Worm (Caenorhabditis elegans) whole organism, young adult: ENCODE data around the gene ace-4.

Source experiments
- B0019.2 ChIP-seq: fragments of 200-800 bp; sonication (Bioruptor generic); conservative IDR thresholded peaks from 2 replicates; pipeline ENCODE4 v1.3.6; 2022; ENCODE audit warnings: missing genetic modification reagents, missing genetic modification characterization, missing compliant biosample characterization
- C17E4.6 ChIP-seq: fragments of 200-800 bp; sonication (Bioruptor generic); IDR thresholded peaks from 2 replicates; pipeline ENCODE4 v1.3.6; 2022; ENCODE audit warnings: missing genetic modification reagents, missing genetic modification characterization, missing compliant biosample characterization
- F37B4.10 ChIP-seq: fragments of 200-800 bp; sonication (Bioruptor generic); IDR thresholded peaks from 2 replicates; pipeline ENCODE4 v1.3.6; 2022; ENCODE audit warnings: missing genetic modification characterization, missing compliant biosample characterization
- F39B2.1 ChIP-seq: fragments of 200-800 bp; sonication (Bioruptor generic); IDR thresholded peaks from 2 replicates; pipeline ENCODE4 v1.3.6; 2022; ENCODE audit warnings: missing genetic modification reagents, missing genetic modification characterization, missing compliant biosample characterization
- F49E8.2 ChIP-seq: sonication (generic microtip); optimal IDR thresholded peaks from 3 replicates; lab custom pipeline; 2017; ENCODE audit warnings: missing genetic modification characterization, mild to moderate bottlenecking, missing compliant biosample characterization, antibody characterized with exemption, moderate library complexity; ENCODE audit not compliant: insufficient read depth
- F57C9.4 ChIP-seq: sonication (generic microtip); optimal IDR thresholded peaks from 2 replicates; lab custom pipeline; 2017; ENCODE audit warnings: mild to moderate bottlenecking, missing genetic modification characterization, missing compliant biosample characterization
- K11D2.4 ChIP-seq: fragments of 200-800 bp; sonication (Bioruptor generic); IDR thresholded peaks from 2 replicates; pipeline ENCODE4 v1.3.6; 2022; ENCODE audit warnings: missing genetic modification reagents, missing genetic modification characterization, missing compliant biosample characterization
- Y56A3A.18 ChIP-seq: fragments of 200-800 bp; sonication (Bioruptor generic); IDR thresholded peaks from 2 replicates; pipeline ENCODE4 v1.3.6; 2022; ENCODE audit warnings: missing genetic modification reagents, missing genetic modification characterization, missing compliant biosample characterization
- Y67H2A.10 ChIP-seq: fragments of 200-800 bp; sonication (Bioruptor generic); conservative IDR thresholded peaks from 2 replicates; pipeline ENCODE4 v1.3.6; 2022; ENCODE audit warnings: missing genetic modification reagents, missing genetic modification characterization, missing compliant biosample characterization
- Y95B8A.8 ChIP-seq: fragments of 200-800 bp; sonication (Bioruptor generic); IDR thresholded peaks from 2 replicates; pipeline ENCODE4 v1.3.6; 2022; ENCODE audit warnings: missing genetic modification reagents, missing genetic modification characterization, missing compliant biosample characterization
- ama-1 ChIP-seq, 3 experiments: fragments of 150-350 bp in 1 of 3; sonication (generic microtip) in 2 of 3; optimal IDR thresholded peaks; 2 replicates each; lab custom pipeline; 2014 to 2018; ENCODE audit warnings: missing biosample characterization in 2 of 3, missing genetic modification characterization in 2 of 3, missing genetic modification reagents in 2 of 3
- aptf-3 ChIP-seq: fragments of 200-800 bp; sonication (Bioruptor generic); IDR thresholded peaks from 2 replicates; pipeline ENCODE4 v1.3.6; 2022; ENCODE audit warnings: missing genetic modification characterization, missing compliant biosample characterization
- athp-1 ChIP-seq: sonication (generic microtip); optimal IDR thresholded peaks from 2 replicates; lab custom pipeline; 2017; ENCODE audit warnings: mild to moderate bottlenecking, missing genetic modification characterization, missing compliant biosample characterization
- ccch-3 ChIP-seq: fragments of 200-800 bp; sonication (Bioruptor generic); optimal IDR thresholded peaks from 2 replicates; lab custom pipeline; 2018; ENCODE audit warnings: mild to moderate bottlenecking, missing genetic modification characterization, missing compliant biosample characterization
- ceh-91 ChIP-seq: fragments of 200-800 bp; sonication (Bioruptor generic); IDR thresholded peaks from 2 replicates; pipeline ENCODE4 v1.3.6; 2022; ENCODE audit warnings: missing genetic modification reagents, missing genetic modification characterization, missing compliant biosample characterization
- dox-1 ChIP-seq: fragments of 200-800 bp; sonication (Bioruptor generic); IDR thresholded peaks from 2 replicates; pipeline ENCODE4 v1.3.6; 2022; ENCODE audit warnings: missing genetic modification reagents, missing genetic modification characterization, missing compliant biosample characterization
- dpff-1 ChIP-seq: sonication (generic microtip); optimal IDR thresholded peaks from 2 replicates; lab custom pipeline; 2017; ENCODE audit warnings: mild to moderate bottlenecking, missing genetic modification characterization, missing compliant biosample characterization
- dpl-1 ChIP-seq: fragments of 150-350 bp; optimal IDR thresholded peaks from 2 replicates; lab custom pipeline; 2014; ENCODE audit warnings: missing biosample characterization, missing genetic modification reagents, missing genetic modification characterization
- efl-1 ChIP-seq: fragments of 150-350 bp; optimal IDR thresholded peaks from 2 replicates; lab custom pipeline; 2014; ENCODE audit warnings: missing biosample characterization, missing genetic modification reagents, missing genetic modification characterization
- him-1 ChIP-seq: sonication (generic microtip); optimal IDR thresholded peaks from 2 replicates; lab custom pipeline; 2016; ENCODE audit warnings: missing genotype, missing genetic modification reagents, missing genetic modification characterization, missing compliant biosample characterization
- hmg-20 ChIP-seq: fragments of 200-800 bp; sonication (Bioruptor generic); IDR thresholded peaks from 2 replicates; pipeline ENCODE4 v1.3.6; 2022; ENCODE audit warnings: missing genetic modification reagents, missing genetic modification characterization, missing compliant biosample characterization
- lag-1 ChIP-seq: fragments of 200-800 bp; sonication (Bioruptor generic); IDR thresholded peaks from 2 replicates; pipeline ENCODE4 v1.3.6; 2022; ENCODE audit warnings: missing genetic modification reagents, missing genetic modification characterization, missing compliant biosample characterization
- lin-26 ChIP-seq: fragments of 200-800 bp; sonication (Bioruptor generic); IDR thresholded peaks from 2 replicates; pipeline ENCODE4 v1.3.6; 2022; ENCODE audit warnings: missing genetic modification reagents, missing genetic modification characterization, missing compliant biosample characterization
- lin-35 ChIP-seq, 3 experiments: fragments of 150-350 bp in 2 of 3; sonication (generic microtip) in 1 of 3; optimal IDR thresholded peaks; 2 replicates each; lab custom pipeline; 2014 to 2018; ENCODE audit warnings: missing biosample characterization in 3 of 3, missing genetic modification characterization in 3 of 3, missing genetic modification reagents in 3 of 3
- lin-54 ChIP-seq: fragments of 200-800 bp; sonication (Bioruptor generic); optimal IDR thresholded peaks from 2 replicates; lab custom pipeline; 2018; ENCODE audit warnings: mild to moderate bottlenecking, missing genetic modification characterization, missing compliant biosample characterization
- madf-3 ChIP-seq: fragments of 200-800 bp; sonication (Bioruptor generic); IDR thresholded peaks from 2 replicates; pipeline ENCODE4 v1.3.6; 2022; ENCODE audit warnings: missing genetic modification reagents, missing genetic modification characterization, missing compliant biosample characterization
- madf-6 ChIP-seq: fragments of 200-800 bp; sonication (Bioruptor generic); IDR thresholded peaks from 2 replicates; pipeline ENCODE4 v1.3.6; 2022; ENCODE audit warnings: missing genetic modification reagents, missing genetic modification characterization, missing compliant biosample characterization
- mel-28 ChIP-seq: sonication (generic microtip); optimal IDR thresholded peaks from 2 replicates; lab custom pipeline; 2016; ENCODE audit warnings: borderline replicate concordance, mild to moderate bottlenecking, missing genetic modification characterization, missing compliant biosample characterization
- mes-4 ChIP-seq: sonication (generic microtip); optimal IDR thresholded peaks from 2 replicates; lab custom pipeline; 2016; ENCODE audit warnings: missing genotype, missing genetic modification characterization, missing compliant biosample characterization
- rpc-1 ChIP-seq, 2 experiments: fragments of 150-350 bp in 1 of 2; sonication (generic microtip) in 1 of 2; optimal IDR thresholded peaks; 2 replicates each; lab custom pipeline; 2014 to 2018; ENCODE audit warnings: missing biosample characterization in 1 of 2, missing genetic modification characterization in 1 of 2, missing genetic modification reagents in 1 of 2, missing genotype in 1 of 2
- sdz-38 ChIP-seq: sonication (generic microtip); optimal IDR thresholded peaks from 2 replicates; lab custom pipeline; 2016; ENCODE audit warnings: missing genotype, missing genetic modification characterization, missing compliant biosample characterization
- somi-1 ChIP-seq: fragments of 200-800 bp; sonication (Bioruptor generic); optimal IDR thresholded peaks from 2 replicates; lab custom pipeline; 2018; ENCODE audit warnings: mild to moderate bottlenecking, missing genetic modification characterization, missing compliant biosample characterization
- unc-130 ChIP-seq: sonication (generic microtip); optimal IDR thresholded peaks from 2 replicates; lab custom pipeline; 2016; ENCODE audit warnings: missing genetic modification reagents, missing genetic modification characterization, missing compliant biosample characterization
- ztf-18 ChIP-seq: sonication (generic microtip); optimal IDR thresholded peaks from 2 replicates; lab custom pipeline; 2016; ENCODE audit warnings: missing genotype, mild to moderate bottlenecking, missing genetic modification characterization, missing compliant biosample characterization
- ztf-28 ChIP-seq: fragments of 200-800 bp; sonication (Bioruptor generic); IDR thresholded peaks from 2 replicates; pipeline ENCODE4 v1.3.6; 2022; ENCODE audit warnings: missing genetic modification reagents, missing genetic modification characterization, missing compliant biosample characterization
- ztf-6 ChIP-seq: fragments of 200-800 bp; sonication (Bioruptor generic); IDR thresholded peaks from 2 replicates; pipeline ENCODE4 v1.3.6; 2022; ENCODE audit warnings: missing genetic modification reagents, missing genetic modification characterization, missing compliant biosample characterization

ace-4 gene

DNA sequence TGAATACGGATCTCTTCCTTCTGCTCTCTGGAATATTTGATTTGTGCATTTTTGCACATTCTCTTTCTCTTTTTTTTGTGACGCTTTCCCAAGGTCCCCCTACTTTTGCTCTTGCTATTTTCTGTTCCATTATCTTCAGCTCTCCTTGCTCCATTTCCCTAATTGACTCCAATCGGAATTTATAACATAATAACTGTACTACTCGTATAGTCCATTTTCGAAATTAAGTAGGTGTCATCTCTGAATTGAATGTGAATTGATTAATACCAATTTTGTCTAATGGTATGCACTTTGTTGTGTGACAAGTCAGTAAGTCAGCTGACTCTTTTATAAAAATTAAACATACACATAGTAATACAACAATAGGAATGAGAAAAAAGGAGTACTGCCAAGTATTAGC, 1.9 kb upstream of the ace-4 start (continued):
- TF ChIP-seq C17E4.6 (GFP tag; lab: Robert Waterston, UW) (no peak), K11D2.4 (GFP tag; lab: Robert Waterston, UW) (no peak)

DNA sequence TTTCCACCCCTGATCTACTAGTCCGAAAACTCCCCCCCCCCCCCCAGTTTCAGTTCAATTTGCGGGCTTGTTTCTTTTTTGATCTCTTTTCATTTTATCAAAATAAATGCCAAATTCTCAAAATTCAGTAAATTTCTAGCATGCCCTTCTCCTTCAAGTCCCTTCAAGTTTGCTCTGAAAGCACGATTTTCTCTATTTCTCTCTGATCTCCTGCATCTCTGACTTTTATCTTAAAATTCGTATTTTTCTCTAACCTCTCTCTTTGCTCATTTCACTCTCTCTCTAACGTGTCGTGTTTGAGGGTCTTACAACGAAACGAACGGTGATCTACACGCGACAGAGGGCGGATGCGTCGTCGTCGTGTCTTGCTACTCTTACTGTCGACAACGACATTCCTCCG, 7.5 kb downstream of the ace-4 start, which contains the start of gene ace-3:
ace-3 (plus strand) TSS at position 301 of the 400 bp plus-strand sequence.
- no peak for TF ChIP-seq dpff-1 (tag; lab: Kevin White, UChicago)
- TF ChIP-seq ceh-91 (GFP tag; lab: Robert Waterston, UW), result no peak
- TF ChIP-seq ama-1 (optimal IDR thresholded peaks at IDR 0.05; lab: Kevin White, UChicago), result no peak
- TF ChIP-seq ama-1 (GFP tag; optimal IDR thresholded peaks at IDR 0.05; lab: Kevin White, UChicago), result no peak
- no peak for TF ChIP-seq somi-1
- TF ChIP-seq sdz-38, result no peak
- TF ChIP-seq ztf-6 (GFP tag; lab: Robert Waterston, UW), result no peak
- TF ChIP-seq mel-28 (tag; lab: Kevin White, UChicago), result no peak
- no peak for TF ChIP-seq him-1
- TF ChIP-seq F49E8.2, result no peak
- no peak for TF ChIP-seq lag-1 (GFP tag; lab: Robert Waterston, UW)
- TF ChIP-seq ztf-28 (GFP tag; lab: Robert Waterston, UW), result no peak
- TF ChIP-seq B0019.2, result no peak
- no peak for TF ChIP-seq ztf-18 (tag; lab: Kevin White, UChicago)
- no peak for TF ChIP-seq dox-1
- no peak for TF ChIP-seq madf-3 (GFP tag; lab: Robert Waterston, UW)
- TF ChIP-seq ccch-3 (GFP tag; lab: Kevin White, UChicago), result no peak
- TF ChIP-seq aptf-3 (GFP tag; lab: Robert Waterston, UW), result no peak

- TF ChIP-seq Y67H2A.10 (no peak), F39B2.1 (GFP tag; lab: Robert Waterston, UW) (no peak), lin-26 (no peak), rpc-1 (optimal IDR thresholded peaks at IDR 0.05; lab: Kevin White, UChicago) (no peak), rpc-1 (tag; optimal IDR thresholded peaks at IDR 0.05; lab: Kevin White, UChicago) (no peak), F37B4.10 (GFP tag; lab: Robert Waterston, UW) (no peak)
Measured at ce11 chrII:14206211-14206610, 8.4 kb downstream of the ace-4 start.

- TF ChIP-seq dox-1 (no peak), mel-28 (tag; lab: Kevin White, UChicago) (no peak), sdz-38 (no peak), Y95B8A.8 (GFP tag; lab: Robert Waterston, UW) (no peak), athp-1 (tag; lab: Kevin White, UChicago) (no peak), madf-3 (GFP tag; lab: Robert Waterston, UW) (no peak), C17E4.6 (GFP tag; lab: Robert Waterston, UW) (no peak), F57C9.4 (no peak), lin-54 (GFP tag; lab: Kevin White, UChicago) (no peak), ztf-28 (GFP tag; lab: Robert Waterston, UW) (no peak), hmg-20 (GFP tag; lab: Robert Waterston, UW) (no peak), unc-130 (GFP tag; lab: Kevin White, UChicago) (no peak), lin-35 (GFP tag; optimal IDR thresholded peaks at IDR 0.05; lab: Kevin White, UChicago) (no peak), mes-4 (tag; lab: Kevin White, UChicago) (no peak)
Measured at ce11 chrII:14211118-14211517, 13.3 kb downstream of the ace-4 start, which contains the start of gene hot-7. Gene hot-7, plus strand, starts transcription at chrII:14211418.

- TF ChIP-seq madf-6 (GFP tag; lab: Robert Waterston, UW) (peak; percentile 39; the same call in 1 of the 2 replicates), Y56A3A.18 (no peak), efl-1 (peak; percentile 19), dpl-1 (GFP tag; lab: Kevin White, UChicago) (no peak)
Measured at ce11 chrII:14214109-14214508, 16.3 kb downstream of the ace-4 start, which contains the start of gene Y48B6A.10. Gene Y48B6A.10, plus strand, starts transcription at chrII:14214409.
